Fruit fly (Drosophila melanogaster) whole organism, embryonic: ENCODE results near the gene CG42272.

ENCODE experiments used
- ATbp ChIP-seq: fragments of 200-800 bp; sonication (Bioruptor generic); optimal IDR thresholded peaks from 2 replicates; lab custom pipeline; 2017; ENCODE audit warnings: missing biosample characterization, mild to moderate bottlenecking, missing genetic modification characterization, missing genetic modification reagents
- B-H2 ChIP-seq: fragments of 200-800 bp; sonication (Bioruptor generic); optimal IDR thresholded peaks from 2 replicates; lab custom pipeline; 2018; ENCODE audit warnings: missing biosample characterization, mild to moderate bottlenecking, missing genetic modification characterization
- BEAF-32 ChIP-seq: fragments of 200-800 bp; sonication (Bioruptor generic); optimal IDR thresholded peaks from 3 replicates; lab custom pipeline; 2017; ENCODE audit warnings: missing biosample characterization, missing genetic modification characterization, mild to moderate bottlenecking, moderate library complexity, missing genetic modification reagents
- BtbVII ChIP-seq: fragments of 200-800 bp; sonication (Bioruptor generic); optimal IDR thresholded peaks from 3 replicates; lab custom pipeline; 2017; ENCODE audit warnings: missing biosample characterization, mild to moderate bottlenecking, missing genetic modification characterization
- CG10321 ChIP-seq: fragments of 200-800 bp; sonication (Bioruptor generic); IDR thresholded peaks from 2 replicates; pipeline ENCODE4 v1.3.6; 2022; ENCODE audit warnings: missing biosample characterization, missing genetic modification characterization
- CG11504 ChIP-seq: fragments of 200-800 bp; sonication (Bioruptor generic); optimal IDR thresholded peaks from 3 replicates; lab custom pipeline; 2019; ENCODE audit warnings: missing biosample characterization, mild to moderate bottlenecking, missing genetic modification characterization, moderate library complexity
- CG11560 ChIP-seq: fragments of 200-800 bp; sonication (Bioruptor generic); IDR thresholded peaks from 3 replicates; pipeline ENCODE4 v1.3.6; 2022; ENCODE audit warnings: missing biosample characterization, missing genetic modification characterization
- CG12071 ChIP-seq: fragments of 200-800 bp; sonication (Bioruptor generic); optimal IDR thresholded peaks from 3 replicates; lab custom pipeline; 2018; ENCODE audit warnings: missing biosample characterization, mild to moderate bottlenecking, missing genetic modification characterization
- CG12236 ChIP-seq: fragments of 200-800 bp; sonication (Bioruptor generic); optimal IDR thresholded peaks from 2 replicates; lab custom pipeline; 2016; ENCODE audit warnings: missing biosample characterization, missing genetic modification characterization
- CG14860 ChIP-seq: fragments of 200-800 bp; sonication (Bioruptor generic); IDR thresholded peaks from 3 replicates; pipeline ENCODE4 v1.3.6; 2022; ENCODE audit warnings: missing biosample characterization, missing genetic modification characterization; ENCODE audit not compliant: partially characterized antibody
- CG15696 ChIP-seq: fragments of 200-800 bp; sonication (Bioruptor generic); optimal IDR thresholded peaks from 2 replicates; lab custom pipeline; 2019; ENCODE audit warnings: missing biosample characterization, mild to moderate bottlenecking, missing genetic modification characterization, moderate library complexity
- CG17186 ChIP-seq: fragments of 200-800 bp; sonication (Bioruptor generic); optimal IDR thresholded peaks from 3 replicates; lab custom pipeline; 2017; ENCODE audit warnings: missing biosample characterization, missing genetic modification reagents, missing genetic modification characterization
- CG17328 ChIP-seq: fragments of 200-800 bp; sonication (Bioruptor generic); IDR thresholded peaks from 2 replicates; pipeline ENCODE4 v1.3.6; 2022; ENCODE audit warnings: missing biosample characterization, missing genetic modification characterization
- CG1792 ChIP-seq: fragments of 200-800 bp; sonication (Bioruptor generic); optimal IDR thresholded peaks from 2 replicates; lab custom pipeline; 2016; ENCODE audit warnings: missing biosample characterization, missing genetic modification characterization
- CG18619 ChIP-seq: fragments of 200-800 bp; sonication (Bioruptor generic); optimal IDR thresholded peaks from 3 replicates; lab custom pipeline; 2017; ENCODE audit warnings: missing biosample characterization, mild to moderate bottlenecking, missing genetic modification characterization
- CG2889 ChIP-seq: fragments of 200-800 bp; sonication (Bioruptor generic); IDR thresholded peaks from 3 replicates; pipeline ENCODE4 v1.3.6; 2022; ENCODE audit warnings: missing biosample characterization, missing genetic modification characterization
- CG34422 ChIP-seq: fragments of 200-800 bp; sonication (Bioruptor generic); IDR thresholded peaks from 3 replicates; pipeline ENCODE4 v1.3.6; 2022; ENCODE audit warnings: missing biosample characterization, missing genetic modification characterization
- CG4360 ChIP-seq: fragments of 200-800 bp; sonication (Bioruptor generic); IDR thresholded peaks from 2 replicates; pipeline ENCODE4 v1.3.6; 2022; ENCODE audit warnings: missing biosample characterization, missing genetic modification characterization
- CG4424 ChIP-seq: fragments of 200-800 bp; sonication (Bioruptor generic); optimal IDR thresholded peaks from 3 replicates; lab custom pipeline; 2016; ENCODE audit warnings: missing biosample characterization, missing genetic modification characterization
- CG5245 ChIP-seq: fragments of 200-800 bp; sonication (Bioruptor generic); optimal IDR thresholded peaks from 3 replicates; lab custom pipeline; 2016; ENCODE audit warnings: missing biosample characterization, missing genetic modification characterization
- CG7987 ChIP-seq: fragments of 200-800 bp; sonication (Bioruptor generic); optimal IDR thresholded peaks from 2 replicates; lab custom pipeline; 2018; ENCODE audit warnings: missing biosample characterization, mild to moderate bottlenecking, missing genetic modification characterization, moderate library complexity
- CG8089 ChIP-seq: fragments of 200-800 bp; sonication (Bioruptor generic); optimal IDR thresholded peaks from 3 replicates; lab custom pipeline; 2016; ENCODE audit warnings: missing biosample characterization, missing genetic modification characterization
- CG8290 ChIP-seq, 3 experiments: fragments of 200-800 bp; sonication (Bioruptor generic); optimal IDR thresholded peaks; 2 replicates each; lab custom pipeline; 2016 to 2019; ENCODE audit warnings: missing biosample characterization in 3 of 3, missing genetic modification characterization in 3 of 3, mild to moderate bottlenecking in 2 of 3, moderate library complexity in 1 of 3
- Fer1 ChIP-seq: fragments of 200-800 bp; sonication (Bioruptor generic); optimal IDR thresholded peaks from 2 replicates; lab custom pipeline; 2017; ENCODE audit warnings: missing biosample characterization, mild to moderate bottlenecking, missing genetic modification characterization
- HHEX ChIP-seq: fragments of 200-800 bp; sonication (Bioruptor generic); optimal IDR thresholded peaks from 3 replicates; lab custom pipeline; 2017; ENCODE audit warnings: missing biosample characterization, mild to moderate bottlenecking, missing genetic modification characterization, missing genetic modification reagents
- Hmr ChIP-seq: fragments of 200-800 bp; sonication (Bioruptor generic); optimal IDR thresholded peaks from 3 replicates; lab custom pipeline; 2017; ENCODE audit warnings: mild to moderate bottlenecking, missing biosample characterization, missing genetic modification reagents, missing genetic modification characterization
- Lhr ChIP-seq: fragments of 200-800 bp; sonication (Bioruptor generic); optimal IDR thresholded peaks from 3 replicates; lab custom pipeline; 2017; ENCODE audit warnings: mild to moderate bottlenecking, missing biosample characterization, missing genetic modification reagents, missing genetic modification characterization
- Lim3 ChIP-seq: fragments of 200-800 bp; sonication (Bioruptor generic); IDR thresholded peaks from 2 replicates; pipeline ENCODE4 v1.3.6; 2022; ENCODE audit warnings: missing biosample characterization, missing genetic modification characterization
- NfI ChIP-seq: fragments of 200-800 bp; sonication (Bioruptor generic); optimal IDR thresholded peaks from 3 replicates; lab custom pipeline; 2018; ENCODE audit warnings: missing biosample characterization, mild to moderate bottlenecking, missing genetic modification characterization, moderate library complexity
- Optix ChIP-seq: fragments of 200-800 bp; sonication (Bioruptor generic); IDR thresholded peaks from 3 replicates; pipeline ENCODE4 v1.3.6; 2022; ENCODE audit warnings: missing biosample characterization, missing genetic modification characterization
- Pdp1 ChIP-seq, 2 experiments: fragments of 200-800 bp; sonication (Bioruptor generic); optimal IDR thresholded peaks; 3 replicates each; lab custom pipeline; 2016; ENCODE audit warnings: missing biosample characterization in 2 of 2, missing genetic modification characterization in 2 of 2, mild to moderate bottlenecking in 1 of 2, moderate library complexity in 1 of 2
- Ptx1 ChIP-seq: fragments of 200-800 bp; sonication (Bioruptor generic); IDR thresholded peaks from 2 replicates; pipeline ENCODE4 v1.3.6; 2022; ENCODE audit warnings: missing biosample characterization, missing genetic modification characterization
- Rx ChIP-seq: fragments of 200-800 bp; sonication (Bioruptor generic); IDR thresholded peaks from 2 replicates; pipeline ENCODE4 v1.3.6; 2022; ENCODE audit warnings: missing biosample characterization, missing genetic modification characterization
- Six4 ChIP-seq: fragments of 200-800 bp; sonication (Bioruptor generic); optimal IDR thresholded peaks from 2 replicates; lab custom pipeline; 2016; ENCODE audit warnings: missing biosample characterization, missing genetic modification characterization
- YL-1 ChIP-seq: fragments of 200-800 bp; sonication (Bioruptor generic); optimal IDR thresholded peaks from 3 replicates; lab custom pipeline; 2017; ENCODE audit warnings: missing biosample characterization, mild to moderate bottlenecking, missing genetic modification characterization
- dan ChIP-seq: fragments of 200-800 bp; sonication (Bioruptor generic); IDR thresholded peaks from 2 replicates; pipeline ENCODE4 v1.3.6; 2022; ENCODE audit warnings: missing biosample characterization, missing genetic modification characterization
- ewg ChIP-seq: fragments of 200-800 bp; sonication (Bioruptor generic); optimal IDR thresholded peaks from 3 replicates; lab custom pipeline; 2017; ENCODE audit warnings: mild to moderate bottlenecking, missing biosample characterization, missing genetic modification reagents, missing genetic modification characterization
- fd102C ChIP-seq: fragments of 200-800 bp; sonication (Bioruptor generic); optimal IDR thresholded peaks from 2 replicates; lab custom pipeline; 2018; ENCODE audit warnings: missing biosample characterization, mild to moderate bottlenecking, missing genetic modification characterization, moderate library complexity
- fd96Cb ChIP-seq: fragments of 200-800 bp; sonication (Bioruptor generic); optimal IDR thresholded peaks from 2 replicates; lab custom pipeline; 2018; ENCODE audit warnings: missing biosample characterization, mild to moderate bottlenecking, missing genetic modification characterization, moderate library complexity
- grn ChIP-seq: fragments of 200-800 bp; sonication (Bioruptor generic); optimal IDR thresholded peaks from 3 replicates; lab custom pipeline; 2017; ENCODE audit warnings: missing biosample characterization, missing genetic modification characterization
- odd ChIP-seq: fragments of 200-800 bp; sonication (Bioruptor generic); optimal IDR thresholded peaks from 2 replicates; lab custom pipeline; 2017; ENCODE audit warnings: missing biosample characterization, mild to moderate bottlenecking, missing genetic modification characterization
- otp ChIP-seq: fragments of 200-800 bp; sonication (Bioruptor generic); IDR thresholded peaks from 3 replicates; pipeline ENCODE4, ENCODE4 v1.3.6; 2022; ENCODE audit warnings: missing biosample characterization, missing genetic modification characterization
- pita ChIP-seq: fragments of 200-800 bp; sonication (Bioruptor generic); optimal IDR thresholded peaks from 2 replicates; lab custom pipeline; 2017; ENCODE audit warnings: missing biosample characterization, mild to moderate bottlenecking, missing genetic modification characterization
- schlank ChIP-seq: fragments of 200-800 bp; sonication (Bioruptor generic); optimal IDR thresholded peaks from 2 replicates; lab custom pipeline; 2018; ENCODE audit warnings: missing biosample characterization, mild to moderate bottlenecking, missing genetic modification characterization
- sim ChIP-seq: fragments of 200-800 bp; sonication (Bioruptor generic); IDR thresholded peaks from 2 replicates; pipeline ENCODE4 v1.3.6; 2022; ENCODE audit warnings: missing biosample characterization, missing genetic modification characterization
- tll ChIP-seq, 2 experiments: fragments of 200-800 bp in 1 of 2; fragments of >200 bp in 1 of 2; sonication (Bioruptor generic) in 1 of 2; optimal IDR thresholded peaks; 2 replicates each; lab custom pipeline; 2017 to 2019; ENCODE audit warnings: missing biosample characterization in 2 of 2, missing genetic modification characterization in 2 of 2, mild to moderate bottlenecking in 1 of 2, moderate library complexity in 1 of 2
- trem ChIP-seq: fragments of 200-800 bp; optimal IDR thresholded peaks from 3 replicates; lab custom pipeline; 2019; ENCODE audit warnings: missing biosample characterization, mild to moderate bottlenecking, missing genetic modification characterization, moderate library complexity
- twi ChIP-seq: fragments of 200-800 bp; optimal IDR thresholded peaks from 2 replicates; lab custom pipeline; 2019; ENCODE audit warnings: missing biosample characterization, mild to moderate bottlenecking, missing genetic modification characterization, moderate library complexity
- usp ChIP-seq: fragments of >200 bp; optimal IDR thresholded peaks from 2 replicates; lab custom pipeline; 2017; ENCODE audit warnings: missing biosample characterization, missing genetic modification characterization

Gene CG42272

dm6 chr3L:5807370-5808100 is 4.7 kb downstream of the CG42272 start (continued):
- TF ChIP-seq Ptx1 (no peak), odd (GFP tag; lab: Kevin White, UChicago) (no peak), ATbp (GFP tag; lab: Kevin White, UChicago) (peak; percentile 25), YL-1 (GFP tag; lab: Kevin White, UChicago) (no peak), Six4 (GFP tag; lab: Kevin White, UChicago) (no peak), otp (GFP tag; lab: Robert Waterston, UW) (no peak), CG7987 (GFP tag; lab: Kevin White, UChicago) (no peak), twi (no peak), B-H2 (GFP tag; lab: Kevin White, UChicago) (no peak), trem (no peak), pita (no peak), grn (peak; percentile 39), CG1792 (GFP tag; lab: Kevin White, UChicago) (no peak), CG5245 (GFP tag; lab: Kevin White, UChicago) (no peak), CG11560 (tag; lab: Robert Waterston, UW) (no peak), CG10321 (no peak), Lim3 (GFP tag; lab: Robert Waterston, UW) (no peak), CG18619 (GFP tag; lab: Kevin White, UChicago) (no peak), BEAF-32 (no peak), CG2889 (GFP tag; lab: Robert Waterston, UW) (no peak), CG4360 (GFP tag; lab: Robert Waterston, UW) (0 out of 2 replicates have a peak, but pooled peaks have one; percentile 10), Pdp1 (GFP tag; optimal IDR thresholded peaks at IDR 0.05; lab: Kevin White, UChicago) (no peak), CG12071 (GFP tag; lab: Kevin White, UChicago) (peak; percentile 25), Optix (GFP tag; lab: Robert Waterston, UW) (no peak), tll (GFP tag; optimal IDR thresholded peaks at IDR 0.05; lab: Kevin White, UChicago) (no peak), CG8089 (no peak), Fer1 (peak; percentile 61), schlank (no peak), ewg (no peak), CG4424 (GFP tag; lab: Kevin White, UChicago) (no peak), CG11504 (tag; lab: Kevin White, UChicago) (no peak), CG34422 (GFP tag; lab: Robert Waterston, UW) (no peak), BtbVII (GFP tag; lab: Kevin White, UChicago) (peak; percentile 5), CG17186 (no peak), Hmr (GFP tag; lab: Kevin White, UChicago) (no peak), CG12236 (GFP tag; lab: Kevin White, UChicago) (peak; percentile 3), NfI (no peak), Lhr (GFP tag; lab: Kevin White, UChicago) (no peak), CG15696 (tag; lab: Kevin White, UChicago) (no peak), dan (no peak), CG17328 (GFP tag; lab: Robert Waterston, UW) (no peak), sim (GFP tag; lab: Robert Waterston, UW) (no peak), Rx (GFP tag; lab: Robert Waterston, UW) (no peak), CG14860 (GFP tag; lab: Robert Waterston, UW) (no peak), HHEX (peak; percentile 46), usp (GFP tag; lab: Kevin White, UChicago) (no peak), CG8290 (GFP tag; optimal IDR thresholded peaks at IDR 0.05; lab: Kevin White, UChicago) (no peak), CG8290 (tag; optimal IDR thresholded peaks at IDR 0.05; lab: Kevin White, UChicago) (no peak), fd96Cb (tag; lab: Kevin White, UChicago) (no peak), fd102C (GFP tag; lab: Kevin White, UChicago) (no peak)
